Worm (Caenorhabditis elegans): Measurements from ENCODE around the gene C04F5.9.

DNA sequence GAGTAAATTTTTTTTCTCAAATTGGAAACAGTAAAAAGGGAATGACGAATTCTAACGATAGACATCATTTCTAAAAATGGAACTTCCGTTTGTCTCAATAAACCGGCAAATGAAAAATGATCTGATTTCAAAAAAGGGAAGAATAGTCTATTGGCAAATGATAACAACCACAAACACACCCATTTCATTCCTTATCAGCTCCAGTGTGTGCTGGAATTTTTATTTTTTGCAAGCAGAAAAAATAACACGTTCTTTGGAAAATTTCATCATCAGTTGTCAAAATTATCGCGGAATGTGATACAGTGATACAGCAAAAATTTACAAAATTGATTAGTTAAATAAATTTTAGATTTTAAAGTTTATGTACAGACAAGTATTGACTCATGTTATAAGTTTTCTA is 51.6 kb downstream of the C04F5.9 start:
- TF ChIP-seq W03F9.2 (tag; optimal IDR thresholded peaks at IDR 0.05), result no peak
- TF ChIP-seq him-1 (tag; optimal IDR thresholded peaks at IDR 0.05), result no peak
- no peak for TF ChIP-seq dao-5 (tag; optimal IDR thresholded peaks at IDR 0.05)
